Fruit fly (Drosophila melanogaster): Measurements from ENCODE around the gene ZnT77C.
A peak's percentile ranks its signal among the peaks of the same experiment; 100 is the strongest.

ZnT77C gene

dm6 chr3L:20525743-20526142 is 31.0 kb upstream of the ZnT77C start:
- TF ChIP-seq CTCF (optimal IDR thresholded peaks at IDR 0.05): no peak
- no peak for TF ChIP-seq CG8478 (optimal IDR thresholded peaks at IDR 0.05)

- TF ChIP-seq CG8478 (optimal IDR thresholded peaks at IDR 0.05) (no peak), CTCF (optimal IDR thresholded peaks at IDR 0.05) (no peak)
Measured at dm6 chr3L:20524409-20525010, 29.8 kb upstream of the ZnT77C start.

- TF ChIP-seq CTCF (optimal IDR thresholded peaks at IDR 0.05) (no peak), CG8478 (optimal IDR thresholded peaks at IDR 0.05) (no peak)
Measured at dm6 chr3L:20520687-20521169, 26.0 kb upstream of the ZnT77C start, which contains the start of the genes mTerf3 and CG5104. TSS of gene mTerf3 (minus strand) at chr3L:20520772. TSS of gene CG5104 (plus strand) at chr3L:20521009.

dm6 chr3L:20518805-20519503 is 24.2 kb upstream of the ZnT77C start, which contains the start of gene BNIP3:
TSS of gene BNIP3 (minus strand) at chr3L:20519393.
- no peak for TF ChIP-seq CG8478 (optimal IDR thresholded peaks at IDR 0.05)
- no peak for TF ChIP-seq CTCF (optimal IDR thresholded peaks at IDR 0.05)

dm6 chr3L:20517897-20518804 is 23.4 kb upstream of the ZnT77C start:
- TF ChIP-seq CG8478 (optimal IDR thresholded peaks at IDR 0.05): no peak
- TF ChIP-seq CTCF (optimal IDR thresholded peaks at IDR 0.05): no peak

dm6 chr3L:20517179-20517834 is 22.6 kb upstream of the ZnT77C start:
- TF ChIP-seq CTCF (optimal IDR thresholded peaks at IDR 0.05) (no peak), CG8478 (optimal IDR thresholded peaks at IDR 0.05) (no peak)

DNA sequence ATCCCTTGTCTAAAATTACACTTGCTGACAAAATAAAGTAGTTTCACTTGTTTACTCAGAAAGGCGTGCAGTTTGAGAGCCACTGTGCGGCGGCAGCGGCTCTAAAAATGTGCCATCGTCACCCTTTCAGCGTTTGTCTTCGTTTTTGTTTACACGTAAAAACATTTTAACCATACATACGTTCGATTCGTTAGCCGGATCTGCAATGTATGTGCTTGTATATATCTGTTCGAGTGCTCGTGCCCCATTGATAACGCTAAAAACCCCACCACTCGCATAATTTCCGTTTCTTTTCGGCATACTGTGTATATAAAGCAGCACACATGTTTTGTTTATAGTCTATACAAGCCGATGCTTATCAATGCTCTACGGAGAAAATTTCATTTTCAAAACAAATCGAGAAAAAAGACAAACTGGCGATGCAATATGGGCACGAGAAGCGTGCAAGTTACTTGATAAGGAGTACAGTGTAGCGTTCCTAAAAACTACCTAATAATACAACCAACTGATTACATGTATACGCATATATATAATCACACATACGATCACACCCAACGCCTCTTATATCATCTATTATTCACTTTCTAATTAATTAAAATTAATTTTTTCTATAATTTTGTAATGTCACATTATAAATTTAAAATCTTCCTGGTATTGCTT is 21.9 kb upstream of the ZnT77C start:
- TF ChIP-seq CG8478 (optimal IDR thresholded peaks at IDR 0.05) (no peak), CTCF (optimal IDR thresholded peaks at IDR 0.05) (peak; percentile 39 to 42)

- TF ChIP-seq CTCF (optimal IDR thresholded peaks at IDR 0.05) (no peak), CG8478 (optimal IDR thresholded peaks at IDR 0.05) (no peak)
Measured at dm6 chr3L:20514101-20514500, 19.4 kb upstream of the ZnT77C start.

dm6 chr3L:20511499-20512108 is 16.9 kb upstream of the ZnT77C start:
- no peak for TF ChIP-seq CG8478 (optimal IDR thresholded peaks at IDR 0.05)

- TF ChIP-seq CTCF (optimal IDR thresholded peaks at IDR 0.05) (no peak), CG8478 (optimal IDR thresholded peaks at IDR 0.05) (no peak)
Measured at dm6 chr3L:20509121-20509934, 14.6 kb upstream of the ZnT77C start.

dm6 chr3L:20508136-20508635 is 13.5 kb upstream of the ZnT77C start:
- TF ChIP-seq CTCF (optimal IDR thresholded peaks at IDR 0.05) (no peak), CG8478 (optimal IDR thresholded peaks at IDR 0.05) (no peak)

- no peak for TF ChIP-seq CTCF (optimal IDR thresholded peaks at IDR 0.05)
- TF ChIP-seq CG8478 (optimal IDR thresholded peaks at IDR 0.05): no peak
Measured at dm6 chr3L:20507552-20507951, 12.8 kb upstream of the ZnT77C start.

DNA sequence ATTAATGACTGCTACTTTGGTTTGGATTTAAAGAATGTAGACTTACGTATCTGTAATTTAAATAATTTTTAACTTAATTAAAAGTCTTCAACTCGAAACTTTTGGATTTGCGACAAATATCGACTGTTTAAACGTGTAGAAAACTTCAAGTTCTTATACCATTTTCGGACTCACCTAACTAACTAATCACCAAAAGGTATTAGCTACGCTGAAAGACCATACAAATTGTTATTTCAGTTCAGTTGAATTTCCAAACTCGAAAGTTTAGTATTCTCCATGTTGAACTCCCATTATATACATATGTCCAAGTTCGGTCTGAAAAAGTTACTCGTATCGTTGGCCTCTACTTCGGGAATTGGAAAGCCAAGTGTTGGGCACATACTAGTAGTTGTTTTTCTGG is 11.0 kb upstream of the ZnT77C start, which contains the start of gene CG5078:
Gene CG5078, plus strand, starts transcription at position 301 of the 400 bp plus-strand sequence.
- no peak for TF ChIP-seq CG8478 (optimal IDR thresholded peaks at IDR 0.05)

Measured in S2 (cell line).